Fruit fly (Drosophila melanogaster) whole organism, embryonic: ENCODE measurements around the gene CG7519.
A peak's percentile ranks its signal among the peaks of the same experiment; 100 is the strongest.

Source experiments
- ATbp ChIP-seq: fragments of 200-800 bp; sonication (Bioruptor generic); optimal IDR thresholded peaks from 2 replicates; lab custom pipeline; 2017; ENCODE audit warnings: missing biosample characterization, mild to moderate bottlenecking, missing genetic modification characterization, missing genetic modification reagents
- Antp ChIP-seq: fragments of 200-800 bp; sonication (Bioruptor generic); optimal IDR thresholded peaks from 3 replicates; lab custom pipeline; 2016; ENCODE audit warnings: missing biosample characterization, missing genetic modification characterization
- CG12104 ChIP-seq: fragments of 200-800 bp; sonication (Bioruptor generic); optimal IDR thresholded peaks from 3 replicates; lab custom pipeline; 2016; ENCODE audit warnings: missing biosample characterization, missing genetic modification characterization
- CG32532 ChIP-seq: fragments of 200-800 bp; sonication (Bioruptor generic); IDR thresholded peaks from 2 replicates; pipeline ENCODE4 v1.3.6; 2022; ENCODE audit warnings: missing biosample characterization, missing genetic modification characterization
- CG32767 ChIP-seq: fragments of 200-800 bp; sonication (Bioruptor generic); IDR thresholded peaks from 2 replicates; pipeline ENCODE4 v1.3.6; 2022; ENCODE audit warnings: missing biosample characterization, missing genetic modification characterization
- CG33557 ChIP-seq: fragments of 200-800 bp; sonication (Bioruptor generic); optimal IDR thresholded peaks from 2 replicates; lab custom pipeline; 2019; ENCODE audit warnings: missing biosample characterization, mild to moderate bottlenecking, missing genetic modification characterization, moderate library complexity
- CG3407 ChIP-seq: fragments of 200-800 bp; sonication (Bioruptor generic); optimal IDR thresholded peaks from 2 replicates; lab custom pipeline; 2018; ENCODE audit warnings: missing biosample characterization, mild to moderate bottlenecking, missing genetic modification characterization
- CG34376 ChIP-seq: fragments of 200-800 bp; sonication (Bioruptor generic); optimal IDR thresholded peaks from 2 replicates; lab custom pipeline; 2018; ENCODE audit warnings: missing biosample characterization, mild to moderate bottlenecking, missing genetic modification characterization
- CG3847 ChIP-seq: fragments of 200-800 bp; sonication (Bioruptor generic); IDR thresholded peaks from 2 replicates; pipeline ENCODE4 v1.3.6; 2022; ENCODE audit warnings: missing biosample characterization, missing genetic modification characterization
- CG4617 ChIP-seq: fragments of 200-800 bp; sonication (Bioruptor generic); optimal IDR thresholded peaks from 3 replicates; lab custom pipeline; 2016; ENCODE audit warnings: missing biosample characterization, missing genetic modification characterization, borderline replicate concordance
- CG4730 ChIP-seq: fragments of 200-800 bp; sonication (Bioruptor generic); IDR thresholded peaks from 2 replicates; pipeline ENCODE4 v1.3.6; 2022; ENCODE audit warnings: missing biosample characterization, missing genetic modification characterization
- CG6683 ChIP-seq: fragments of 200-800 bp; sonication (Bioruptor generic); optimal IDR thresholded peaks from 2 replicates; lab custom pipeline; 2017; ENCODE audit warnings: missing biosample characterization, mild to moderate bottlenecking, missing genetic modification characterization, missing genetic modification reagents
- CG6854 ChIP-seq: fragments of 200-800 bp; sonication (Bioruptor generic); optimal IDR thresholded peaks from 3 replicates; lab custom pipeline; 2017; ENCODE audit warnings: missing biosample characterization, mild to moderate bottlenecking, missing genetic modification characterization
- CG8944 ChIP-seq: fragments of 200-800 bp; sonication (Bioruptor generic); optimal IDR thresholded peaks from 3 replicates; lab custom pipeline; 2016; ENCODE audit warnings: missing biosample characterization, missing genetic modification characterization
- Dek ChIP-seq: fragments of 200-800 bp; sonication (Bioruptor generic); optimal IDR thresholded peaks from 3 replicates; lab custom pipeline; 2019; ENCODE audit warnings: missing biosample characterization, mild to moderate bottlenecking, missing genetic modification characterization, moderate library complexity
- Dll ChIP-seq: fragments of 200-800 bp; sonication (Bioruptor generic); IDR thresholded peaks from 4 replicates; pipeline ENCODE4 v1.3.6; 2022; ENCODE audit warnings: missing biosample characterization, missing genetic modification characterization; ENCODE audit not compliant: partially characterized antibody
- Fer2 ChIP-seq: fragments of 200-800 bp; sonication (Bioruptor generic); optimal IDR thresholded peaks from 2 replicates; lab custom pipeline; 2018; ENCODE audit warnings: missing biosample characterization, mild to moderate bottlenecking, missing genetic modification characterization, moderate library complexity
- HLH4C ChIP-seq: fragments of 200-800 bp; sonication (Bioruptor generic); IDR thresholded peaks from 3 replicates; pipeline ENCODE4 v1.3.6; 2022; ENCODE audit warnings: missing biosample characterization, missing genetic modification characterization; ENCODE audit not compliant: partially characterized antibody
- Hmx ChIP-seq: fragments of 200-800 bp; sonication (Bioruptor generic); optimal IDR thresholded peaks from 2 replicates; lab custom pipeline; 2016; ENCODE audit warnings: missing biosample characterization, missing genetic modification characterization
- Hr78 ChIP-seq, 2 experiments: fragments of 200-800 bp in 1 of 2; fragments of >200 bp in 1 of 2; sonication (Bioruptor generic) in 1 of 2; optimal IDR thresholded peaks; 2 replicates each; lab custom pipeline; 2017 to 2019; ENCODE audit warnings: missing biosample characterization in 2 of 2, missing genetic modification characterization in 2 of 2, mild to moderate bottlenecking in 1 of 2, moderate library complexity in 1 of 2
- Hsf ChIP-seq: fragments of 200-800 bp; sonication (Bioruptor generic); optimal IDR thresholded peaks from 3 replicates; lab custom pipeline; 2016; ENCODE audit warnings: missing biosample characterization, missing genetic modification characterization
- Lim3 ChIP-seq: fragments of 200-800 bp; sonication (Bioruptor generic); IDR thresholded peaks from 2 replicates; pipeline ENCODE4 v1.3.6; 2022; ENCODE audit warnings: missing biosample characterization, missing genetic modification characterization
- Nf-YA ChIP-seq: fragments of 200-800 bp; sonication (Bioruptor generic); IDR thresholded peaks from 2 replicates; pipeline ENCODE4 v1.3.6; 2022; ENCODE audit warnings: missing biosample characterization, missing genetic modification characterization
- Nf-YB ChIP-seq: fragments of 200-800 bp; sonication (Bioruptor generic); optimal IDR thresholded peaks from 3 replicates; lab custom pipeline; 2019; ENCODE audit warnings: missing biosample characterization, mild to moderate bottlenecking, missing genetic modification characterization, moderate library complexity
- Rx ChIP-seq: fragments of 200-800 bp; sonication (Bioruptor generic); IDR thresholded peaks from 2 replicates; pipeline ENCODE4 v1.3.6; 2022; ENCODE audit warnings: missing biosample characterization, missing genetic modification characterization
- ac ChIP-seq: fragments of 200-800 bp; sonication (Bioruptor generic); optimal IDR thresholded peaks from 3 replicates; lab custom pipeline; 2017; ENCODE audit warnings: missing biosample characterization, mild to moderate bottlenecking, missing genetic modification characterization
- ato ChIP-seq: fragments of 200-800 bp; sonication (Bioruptor generic); IDR thresholded peaks from 2 replicates; pipeline ENCODE4 v1.3.6; 2022; ENCODE audit warnings: missing biosample characterization, missing genetic modification characterization; ENCODE audit not compliant: partially characterized antibody
- bab2 ChIP-seq: fragments of 200-800 bp; sonication (Bioruptor generic); optimal IDR thresholded peaks from 2 replicates; lab custom pipeline; 2016; ENCODE audit warnings: missing biosample characterization, missing genetic modification characterization
- bbx ChIP-seq: fragments of 200-800 bp; sonication (Bioruptor generic); IDR thresholded peaks from 2 replicates; pipeline ENCODE4 v1.3.6; 2022; ENCODE audit warnings: missing biosample characterization, missing genetic modification characterization; ENCODE audit not compliant: partially characterized antibody
- chif ChIP-seq, 2 experiments: fragments of 200-800 bp; sonication (Bioruptor generic); optimal IDR thresholded peaks; 3 replicates each; lab custom pipeline; 2016; ENCODE audit warnings: missing biosample characterization in 2 of 2, missing genetic modification characterization in 2 of 2
- chn ChIP-seq: fragments of 200-800 bp; sonication (Bioruptor generic); optimal IDR thresholded peaks from 2 replicates; lab custom pipeline; 2016; ENCODE audit warnings: missing biosample characterization, missing genetic modification characterization
- dmrt11E ChIP-seq: fragments of 200-800 bp; sonication (Bioruptor generic); optimal IDR thresholded peaks from 3 replicates; lab custom pipeline; 2018; ENCODE audit warnings: missing biosample characterization, mild to moderate bottlenecking, missing genetic modification characterization, moderate library complexity
- eyg ChIP-seq: fragments of 200-800 bp; sonication (Bioruptor generic); optimal IDR thresholded peaks from 3 replicates; lab custom pipeline; 2016; ENCODE audit warnings: missing biosample characterization, missing genetic modification characterization
- fd96Cb ChIP-seq: fragments of 200-800 bp; sonication (Bioruptor generic); optimal IDR thresholded peaks from 2 replicates; lab custom pipeline; 2018; ENCODE audit warnings: missing biosample characterization, mild to moderate bottlenecking, missing genetic modification characterization, moderate library complexity
- gsb-n ChIP-seq: fragments of 200-800 bp; sonication (Bioruptor generic); optimal IDR thresholded peaks from 3 replicates; lab custom pipeline; 2018; ENCODE audit warnings: missing biosample characterization, mild to moderate bottlenecking, missing genetic modification characterization
- gt ChIP-seq: fragments of 200-800 bp; sonication (Bioruptor generic); IDR thresholded peaks from 2 replicates; pipeline ENCODE4 v1.3.6; 2022; ENCODE audit warnings: missing biosample characterization, missing genetic modification characterization
- ind ChIP-seq: fragments of 200-800 bp; sonication (Bioruptor generic); optimal IDR thresholded peaks from 3 replicates; lab custom pipeline; 2016; ENCODE audit warnings: missing biosample characterization, missing genetic modification characterization
- lbe ChIP-seq: fragments of 200-800 bp; sonication (Bioruptor generic); optimal IDR thresholded peaks from 2 replicates; lab custom pipeline; 2016; ENCODE audit warnings: missing biosample characterization, mild to moderate bottlenecking, missing genetic modification characterization
- oc ChIP-seq: fragments of 200-800 bp; sonication (Bioruptor generic); optimal IDR thresholded peaks from 2 replicates; lab custom pipeline; 2018; ENCODE audit warnings: missing biosample characterization, mild to moderate bottlenecking, missing genetic modification characterization, moderate library complexity
- pfk ChIP-seq: fragments of 200-800 bp; sonication (Bioruptor generic); optimal IDR thresholded peaks from 2 replicates; lab custom pipeline; 2018; ENCODE audit warnings: missing biosample characterization, mild to moderate bottlenecking, missing genetic modification characterization, moderate library complexity
- repo ChIP-seq: fragments of 200-800 bp; sonication (Bioruptor generic); optimal IDR thresholded peaks from 2 replicates; lab custom pipeline; 2016; ENCODE audit warnings: missing biosample characterization, missing genetic modification characterization
- tin ChIP-seq: fragments of 200-800 bp; sonication (Bioruptor generic); optimal IDR thresholded peaks from 3 replicates; lab custom pipeline; 2016; ENCODE audit warnings: missing biosample characterization, missing genetic modification characterization
- tx ChIP-seq: fragments of 200-800 bp; sonication (Bioruptor generic); optimal IDR thresholded peaks from 2 replicates; lab custom pipeline; 2016; ENCODE audit warnings: missing biosample characterization, missing genetic modification characterization
- unpg ChIP-seq: fragments of 200-800 bp; sonication (Bioruptor generic); optimal IDR thresholded peaks from 3 replicates; lab custom pipeline; 2018; ENCODE audit warnings: missing biosample characterization, mild to moderate bottlenecking, missing genetic modification characterization, moderate library complexity
- yki ChIP-seq: fragments of >200 bp; optimal IDR thresholded peaks from 3 replicates; lab custom pipeline; 2018
- zen ChIP-seq: fragments of 200-800 bp; sonication (Bioruptor generic); optimal IDR thresholded peaks from 3 replicates; lab custom pipeline; 2018; ENCODE audit warnings: missing biosample characterization, mild to moderate bottlenecking, missing genetic modification characterization, moderate library complexity
- zen2 ChIP-seq: fragments of 200-800 bp; sonication (Bioruptor generic); IDR thresholded peaks from 3 replicates; pipeline ENCODE4 v1.3.6; 2022; ENCODE audit warnings: missing biosample characterization, missing genetic modification characterization; ENCODE audit not compliant: partially characterized antibody

CG7519 gene

DNA sequence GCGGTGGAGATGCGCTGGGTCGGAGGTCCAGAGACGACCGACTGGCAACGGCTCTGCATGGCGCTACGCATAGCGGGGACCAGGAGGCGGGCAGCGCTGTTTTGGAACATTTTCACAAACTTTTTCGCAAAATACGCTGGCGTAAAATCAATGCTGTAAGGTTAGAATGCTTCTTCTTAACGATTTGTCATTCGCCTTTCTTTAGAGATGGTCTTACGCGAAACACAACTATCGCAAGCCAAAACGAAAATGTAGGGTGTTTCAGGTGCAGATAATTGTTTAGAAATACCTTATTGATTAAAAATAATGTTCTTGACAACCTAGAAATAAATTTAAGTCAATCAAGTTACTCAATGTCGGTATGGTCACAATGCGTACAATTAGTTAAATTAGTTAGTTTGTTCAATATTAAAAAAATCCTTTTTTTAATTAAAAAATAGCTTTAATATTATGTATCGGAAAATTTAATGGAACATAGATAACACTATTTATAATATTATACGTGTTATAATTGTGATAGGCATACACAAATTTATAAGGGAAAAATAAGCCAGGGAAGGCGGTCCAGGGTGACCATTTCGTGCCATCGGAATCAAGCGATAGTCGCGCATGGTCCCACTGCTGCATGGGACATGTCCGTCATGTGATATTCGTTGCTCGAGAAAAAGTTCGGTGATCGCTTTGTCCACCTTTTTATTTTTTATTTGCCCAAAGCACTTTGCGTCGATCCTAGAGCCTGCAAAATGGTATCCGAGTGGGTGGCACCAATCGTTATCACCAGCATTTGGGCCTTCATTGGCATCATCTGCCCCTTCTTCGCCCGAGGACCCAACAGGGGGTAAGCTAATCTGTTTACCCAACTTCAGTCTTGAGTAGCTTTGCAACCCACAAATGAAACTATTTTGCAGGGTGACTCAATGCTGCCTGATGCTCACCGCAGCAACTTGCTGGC lies 46.6 kb downstream of the CG7519 start, which contains the start of the genes COX8 and VhaM9.7-b (continued):
- TF ChIP-seq Hmx (GFP tag; lab: Kevin White, UChicago) (no peak), tx (GFP tag; lab: Kevin White, UChicago) (peak; percentile 25), CG3847 (GFP tag; lab: Robert Waterston, UW) (peak; percentile 49; the same call in 1 of the 2 replicates), ac (GFP tag; lab: Kevin White, UChicago) (no peak), CG3407 (GFP tag; lab: Kevin White, UChicago) (no peak), Dll (peak; percentile 80), Antp (GFP tag; lab: Kevin White, UChicago) (peak; percentile 46), chif (GFP tag; optimal IDR thresholded peaks at IDR 0.05; lab: Kevin White, UChicago) (peak; percentile 50 to 51), zen2 (peak; percentile 51; the same call in 1 of the 3 replicates), unpg (GFP tag; lab: Kevin White, UChicago) (no peak), Lim3 (no peak), CG32532 (GFP tag; lab: Robert Waterston, UW) (peak; percentile 70; the same call in 1 of the 2 replicates), CG33557 (GFP tag; lab: Kevin White, UChicago) (peak; percentile 32), Hsf (peak; percentile 77), Nf-YA (GFP tag; lab: Robert Waterston, UW) (no peak), yki (lab: Kevin White, UChicago) (no peak), repo (GFP tag; lab: Kevin White, UChicago) (peak; percentile 1), lbe (GFP tag; lab: Kevin White, UChicago) (peak; percentile 38), bab2 (GFP tag; lab: Kevin White, UChicago) (peak; percentile 49), CG4617 (GFP tag; lab: Kevin White, UChicago) (peak; percentile 77), oc (tag; lab: Kevin White, UChicago) (no peak), Hr78 (GFP tag; optimal IDR thresholded peaks at IDR 0.05; lab: Kevin White, UChicago) (no peak), ind (GFP tag; lab: Kevin White, UChicago) (peak; percentile 74), bbx (GFP tag; lab: Robert Waterston, UW) (peak; percentile 65), CG12104 (GFP tag; lab: Kevin White, UChicago) (peak; percentile 41), CG6683 (GFP tag; lab: Kevin White, UChicago) (no peak), Rx (GFP tag; lab: Robert Waterston, UW) (peak; percentile 37; the same call in 1 of the 2 replicates), chn (GFP tag; lab: Kevin White, UChicago) (peak; percentile 55), CG34376 (peak; percentile 27), Dek (tag; lab: Kevin White, UChicago) (no peak), fd96Cb (peak; percentile 43), ato (GFP tag; lab: Robert Waterston, UW) (peak; percentile 48; the same call in 1 of the 2 replicates), zen (tag; lab: Kevin White, UChicago) (peak; percentile 55), Nf-YB (no peak), CG6854 (GFP tag; lab: Kevin White, UChicago) (no peak), gsb-n (tag; lab: Kevin White, UChicago) (no peak), CG32767 (GFP tag; lab: Robert Waterston, UW) (no peak), dmrt11E (peak; percentile 58), pfk (peak; percentile 24), HLH4C (peak; percentile 60; the same call in 2 of the 3 replicates), CG4730 (GFP tag; lab: Robert Waterston, UW) (0 out of 2 replicates have a peak, but pooled peaks have one; percentile 67), gt (GFP tag; lab: Robert Waterston, UW) (no peak), eyg (GFP tag; lab: Kevin White, UChicago) (peak; percentile 20), CG8944 (peak; percentile 58), Fer2 (tag; lab: Kevin White, UChicago) (no peak), ATbp (GFP tag; lab: Kevin White, UChicago) (no peak), tin (peak; percentile 64)
